Worm (Caenorhabditis elegans): ENCODE results near the gene cdf-1.

Gene cdf-1

DNA sequence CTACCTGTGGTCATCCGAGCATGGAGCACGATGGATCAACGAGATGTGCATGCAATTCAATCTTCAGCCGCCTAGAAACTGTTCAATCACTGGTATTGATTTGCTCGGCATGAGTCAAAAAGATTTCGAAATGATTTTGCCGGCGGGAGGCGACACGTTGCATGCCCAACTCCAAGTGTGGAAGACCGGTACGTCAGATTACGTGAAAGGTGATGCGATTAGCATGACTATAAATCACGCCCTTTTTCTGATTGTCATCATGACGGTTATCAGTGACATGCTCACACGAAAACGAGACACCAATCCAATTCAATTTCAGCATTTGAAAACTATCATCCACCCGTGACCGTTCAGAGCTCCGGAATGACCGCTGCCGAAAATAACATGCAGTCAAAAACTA lies 15.7 kb upstream of the cdf-1 start:
- TF ChIP-seq C34B4.2 (tag; optimal IDR thresholded peaks at IDR 0.05) (no peak), tlp-1 (tag; optimal IDR thresholded peaks at IDR 0.05) (peak; percentile 26), elt-2 (tag; optimal IDR thresholded peaks at IDR 0.05) (peak; percentile 51), tbx-2 (tag; optimal IDR thresholded peaks at IDR 0.05) (no peak), lin-35 (GFP tag; optimal IDR thresholded peaks at IDR 0.05) (no peak)

DNA sequence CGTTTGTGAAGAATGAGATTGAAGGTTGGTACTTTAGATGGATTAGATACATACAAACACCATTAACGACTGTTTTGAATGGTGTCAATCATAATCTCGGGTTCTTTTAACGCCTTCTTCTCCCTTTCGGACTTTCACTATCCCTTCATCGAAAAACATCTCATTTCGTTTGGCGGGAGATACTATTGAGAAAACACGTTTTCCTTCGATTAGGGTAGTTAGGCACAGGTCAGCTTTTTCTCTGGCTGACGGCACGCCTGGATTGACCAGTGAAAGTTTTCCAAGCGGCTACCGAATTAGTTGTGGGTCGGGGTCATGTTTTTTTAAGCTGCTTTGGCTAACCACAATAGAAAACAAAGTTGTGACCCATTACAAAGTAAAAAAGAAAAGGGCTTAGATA lies 15.0 kb upstream of the cdf-1 start:
- TF ChIP-seq nhr-84 (tag; optimal IDR thresholded peaks at IDR 0.05) (no peak), blmp-1 (tag; optimal IDR thresholded peaks at IDR 0.05) (peak; percentile 98)

DNA sequence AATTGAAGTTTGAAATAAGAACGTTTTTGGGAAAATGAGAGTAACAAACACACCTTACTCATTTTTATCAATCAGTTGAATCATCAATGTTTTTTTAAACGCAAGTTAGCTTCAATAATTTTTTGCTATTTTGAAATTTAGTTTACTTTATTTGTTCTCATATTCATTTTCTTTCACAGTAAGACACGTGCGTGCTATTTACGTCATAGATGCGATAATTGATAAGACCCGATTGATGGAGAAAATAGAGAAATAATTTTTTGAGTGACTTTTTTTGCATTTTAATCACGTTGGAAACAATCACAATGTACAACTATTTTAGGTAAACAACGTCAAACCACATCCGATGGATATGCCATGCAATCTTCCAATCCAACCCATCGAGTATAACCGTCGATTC lies 14.5 kb upstream of the cdf-1 start:
- TF ChIP-seq nhr-84 (tag; optimal IDR thresholded peaks at IDR 0.05) (no peak), mdl-1 (tag; optimal IDR thresholded peaks at IDR 0.05) (no peak), lin-39 (tag; optimal IDR thresholded peaks at IDR 0.05) (no peak), nhr-20 (tag; optimal IDR thresholded peaks at IDR 0.05) (peak; percentile 33), elt-2 (tag; optimal IDR thresholded peaks at IDR 0.05) (peak; percentile 8), nhr-71 (tag; optimal IDR thresholded peaks at IDR 0.05) (peak; percentile 14), lsy-2 (tag; optimal IDR thresholded peaks at IDR 0.05) (no peak)

DNA sequence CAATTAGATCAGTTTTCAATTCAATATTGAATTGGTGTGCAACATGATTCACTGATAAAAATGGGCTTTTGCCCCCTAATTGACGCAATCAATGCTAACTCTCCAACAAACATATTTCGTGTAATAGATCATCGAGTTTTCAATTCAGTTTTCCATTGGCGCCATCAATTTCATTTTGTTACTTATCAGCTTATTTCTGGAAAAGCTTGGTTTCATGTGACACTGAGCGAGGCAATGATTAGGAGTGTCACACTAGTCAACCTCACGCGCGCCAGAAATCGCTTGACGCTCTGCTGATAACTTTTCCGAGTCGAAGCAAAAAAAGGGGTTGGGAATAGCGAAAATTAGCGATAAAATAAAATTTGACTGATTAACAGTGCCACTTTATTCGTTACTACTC lies 13.6 kb upstream of the cdf-1 start, which contains the start of gene ets-4:
Gene ets-4 (plus strand): TSS at position 347 of the 400 bp plus-strand sequence.
- peak; percentile 97 for TF ChIP-seq elt-2 (tag; optimal IDR thresholded peaks at IDR 0.05)
- no peak for TF ChIP-seq blmp-1 (tag; optimal IDR thresholded peaks at IDR 0.05)
- TF ChIP-seq lin-14 (GFP tag; optimal IDR thresholded peaks at IDR 0.05): peak; percentile 4
- no peak for TF ChIP-seq aly-2 (tag; optimal IDR thresholded peaks at IDR 0.05)
- TF ChIP-seq tlp-1 (tag; optimal IDR thresholded peaks at IDR 0.05): peak; percentile 35
- TF ChIP-seq nhr-90 (tag; optimal IDR thresholded peaks at IDR 0.05; ENCODE audit: poor library complexity): peak; percentile 39
- peak; percentile 78 for TF ChIP-seq pqm-1 (tag; optimal IDR thresholded peaks at IDR 0.05)
- no peak for TF ChIP-seq dpl-1 (GFP tag; optimal IDR thresholded peaks at IDR 0.05)
- peak in 1 of 2 experiments; percentile 29 for TF ChIP-seq lin-35 (GFP tag; optimal IDR thresholded peaks at IDR 0.05)
- no peak for TF ChIP-seq vab-15 (tag; optimal IDR thresholded peaks at IDR 0.05)
- no peak for TF ChIP-seq efl-3 (GFP tag; optimal IDR thresholded peaks at IDR 0.05)
- peak; percentile 37 for TF ChIP-seq nhr-71 (tag; optimal IDR thresholded peaks at IDR 0.05)
- TF ChIP-seq nhr-47 (tag; optimal IDR thresholded peaks at IDR 0.05): no peak
- TF ChIP-seq efl-1 (optimal IDR thresholded peaks at IDR 0.05): no peak
- TF ChIP-seq efl-1 (GFP tag; optimal IDR thresholded peaks at IDR 0.05 in 1 of 2): peak in 1 of 2 experiments; percentile 45
- no peak for TF ChIP-seq aha-1 (tag; optimal IDR thresholded peaks at IDR 0.05)
- no peak for TF ChIP-seq ces-1 (GFP tag; optimal IDR thresholded peaks at IDR 0.05)
- peak in 1 of 2 experiments; percentile 44 for TF ChIP-seq mdl-1 (tag; optimal IDR thresholded peaks at IDR 0.05)
- TF ChIP-seq nhr-20 (tag; optimal IDR thresholded peaks at IDR 0.05): peak; percentile 18
- TF ChIP-seq jun-1 (tag; optimal IDR thresholded peaks at IDR 0.05): peak; percentile 40
- TF ChIP-seq xbp-1 (tag; optimal IDR thresholded peaks at IDR 0.05): no peak
- TF ChIP-seq irx-1 (tag; optimal IDR thresholded peaks at IDR 0.05): no peak
- TF ChIP-seq nhr-85 (tag): no peak
- TF ChIP-seq C16A3.4 (tag; optimal IDR thresholded peaks at IDR 0.05): peak; percentile 0
- TF ChIP-seq skn-1 (tag; optimal IDR thresholded peaks at IDR 0.05): no peak
- no peak for TF ChIP-seq unc-98 (GFP tag; IDR thresholded peaks at IDR 0.05)
- no peak for TF ChIP-seq nhr-76 (tag; optimal IDR thresholded peaks at IDR 0.05)

DNA sequence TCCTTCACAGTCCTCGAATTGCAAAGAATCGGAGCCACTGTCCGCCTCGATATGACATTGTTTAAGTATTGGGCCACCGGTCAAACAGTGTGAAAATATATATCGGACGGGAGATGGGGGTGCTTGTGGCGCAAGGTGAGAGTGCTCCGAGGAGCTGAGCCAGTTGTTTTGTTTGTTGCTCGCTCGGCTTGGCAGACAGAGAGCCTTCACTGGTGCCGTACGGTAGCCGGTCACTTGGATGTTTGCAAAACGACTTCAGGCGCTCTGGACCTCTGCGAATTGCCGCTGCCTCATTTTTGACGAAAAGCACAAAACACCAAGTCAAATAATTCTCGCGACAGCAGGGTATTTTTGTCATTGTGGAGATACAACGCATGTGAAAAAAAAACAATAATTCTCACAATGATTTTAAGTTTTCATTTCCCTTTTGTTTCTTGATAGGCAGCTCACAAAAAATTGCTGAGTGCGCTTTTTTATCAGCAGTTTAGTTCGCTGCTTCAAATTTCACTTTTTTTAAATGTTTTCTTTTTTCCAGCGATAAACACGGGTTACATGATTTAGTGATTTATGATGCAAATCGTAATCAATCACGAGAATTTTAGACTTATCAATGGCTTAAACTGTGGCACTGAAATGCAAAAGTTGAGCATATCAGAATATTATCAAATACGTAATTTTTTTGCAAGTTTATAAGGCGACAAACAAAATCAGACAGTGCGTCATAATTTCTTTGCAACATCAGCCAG lies 12.3 kb upstream of the cdf-1 start:
- TF ChIP-seq nhr-71 (tag; optimal IDR thresholded peaks at IDR 0.05): peak; percentile 42
- no peak for TF ChIP-seq vab-15 (tag; optimal IDR thresholded peaks at IDR 0.05)
- TF ChIP-seq nhr-77 (tag; optimal IDR thresholded peaks at IDR 0.05): no peak
- no peak for TF ChIP-seq nhr-84 (tag; optimal IDR thresholded peaks at IDR 0.05)
- no peak for TF ChIP-seq zag-1 (tag; optimal IDR thresholded peaks at IDR 0.05)
- TF ChIP-seq lin-35 (GFP tag; optimal IDR thresholded peaks at IDR 0.05): peak in 1 of 2 experiments; percentile 26
- TF ChIP-seq unc-62 (GFP tag; optimal IDR thresholded peaks at IDR 0.05): no peak
- TF ChIP-seq nhr-85 (tag): no peak
- no peak for TF ChIP-seq fkh-10 (GFP tag; optimal IDR thresholded peaks at IDR 0.05)
- peak; percentile 95 for TF ChIP-seq elt-2 (tag; optimal IDR thresholded peaks at IDR 0.05)
